Fruit fly (Drosophila melanogaster) whole organism, pupa: ENCODE results near the gene CG7231.
A peak's percentile ranks its signal among the peaks of the same experiment; 100 is the strongest.

ENCODE experiments used
- CG12605 ChIP-seq: fragments of 200-800 bp; sonication (Bioruptor generic); IDR thresholded peaks from 2 replicates; pipeline ENCODE4 v1.3.6; 2022; ENCODE audit warnings: missing biosample characterization, missing genetic modification characterization
- CG14655 ChIP-seq: fragments of 200-800 bp; sonication (Bioruptor generic); optimal IDR thresholded peaks from 3 replicates; lab custom pipeline; 2017; ENCODE audit warnings: mild to moderate bottlenecking, missing biosample characterization, missing genetic modification reagents, missing genetic modification characterization
- CG34367 ChIP-seq: fragments of 200-800 bp; sonication (Bioruptor generic); optimal IDR thresholded peaks from 2 replicates; lab custom pipeline; 2018; ENCODE audit warnings: missing biosample characterization, mild to moderate bottlenecking, missing genetic modification characterization
- CG4496 ChIP-seq: fragments of 200-800 bp; sonication (Bioruptor generic); IDR thresholded peaks from 3 replicates; pipeline ENCODE4 v1.3.6; 2022; ENCODE audit warnings: missing biosample characterization, missing genetic modification characterization
- EcR ChIP-seq: fragments of 200-800 bp; sonication (Bioruptor generic); optimal IDR thresholded peaks from 3 replicates; lab custom pipeline; 2019; ENCODE audit warnings: missing biosample characterization, missing genetic modification characterization, mild to moderate bottlenecking, moderate library complexity, missing genetic modification reagents
- Pif1A ChIP-seq: fragments of 200-800 bp; sonication (Bioruptor generic); optimal IDR thresholded peaks from 3 replicates; lab custom pipeline; 2016; ENCODE audit warnings: missing biosample characterization, missing genetic modification characterization
- gl ChIP-seq: fragments of 200-800 bp; sonication (Bioruptor generic); optimal IDR thresholded peaks from 2 replicates; lab custom pipeline; 2018; ENCODE audit warnings: missing biosample characterization, mild to moderate bottlenecking, missing genetic modification characterization

DNA sequence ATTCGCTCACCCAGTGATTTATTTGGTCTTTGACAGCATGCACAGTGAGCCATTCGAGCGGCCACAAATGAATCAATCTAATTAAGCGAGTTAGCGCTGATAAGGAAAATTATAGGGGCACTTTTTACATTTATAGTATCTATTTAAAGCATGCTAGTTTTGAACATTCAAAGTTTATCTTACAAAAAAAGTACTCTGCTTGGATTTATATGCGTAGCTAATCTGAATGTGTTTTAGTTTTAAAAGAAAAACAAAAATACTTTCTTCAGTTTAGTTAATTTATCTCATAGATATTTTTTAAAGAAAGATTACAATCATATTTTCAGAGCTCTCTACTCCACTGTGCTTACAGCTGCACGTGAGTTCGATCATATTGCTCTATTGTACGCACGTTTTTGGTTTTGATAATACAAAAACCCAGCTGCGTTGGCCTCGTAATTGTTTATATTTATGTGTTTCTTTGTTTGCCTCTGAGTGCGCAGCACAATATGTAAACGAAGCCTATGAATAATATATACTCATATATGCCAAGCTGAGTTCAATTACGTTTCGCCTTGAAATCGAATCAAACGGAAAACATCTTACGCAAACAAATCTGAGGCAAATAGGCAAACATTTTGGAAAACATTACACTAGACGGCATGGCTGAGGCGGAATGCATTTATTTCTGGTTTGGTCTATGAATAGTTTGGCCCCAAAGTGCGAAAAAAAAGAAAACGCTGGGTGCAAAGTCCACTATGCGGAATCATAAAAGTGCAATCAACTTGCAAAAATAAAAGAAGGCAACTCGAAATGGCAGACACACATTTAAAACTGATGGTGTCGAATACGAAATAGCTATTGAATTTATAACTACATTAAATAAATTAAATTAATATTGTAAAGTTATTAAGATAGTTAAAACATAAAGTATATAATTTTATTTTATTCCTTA, 18.2 kb downstream of the CG7231 start:
- TF ChIP-seq CG14655 (peak; percentile 96), EcR (peak; percentile 79), gl (tag; lab: Kevin White, UChicago) (peak; percentile 56), Pif1A (peak; percentile 92), CG34367 (tag; lab: Kevin White, UChicago) (peak; percentile 80), CG12605 (GFP tag; lab: Robert Waterston, UW) (peak; percentile 87), CG4496 (GFP tag; lab: Robert Waterston, UW) (peak; percentile 84)
